Worm (Caenorhabditis elegans): ENCODE measurements around the gene W09D6.5.

Gene W09D6.5

DNA sequence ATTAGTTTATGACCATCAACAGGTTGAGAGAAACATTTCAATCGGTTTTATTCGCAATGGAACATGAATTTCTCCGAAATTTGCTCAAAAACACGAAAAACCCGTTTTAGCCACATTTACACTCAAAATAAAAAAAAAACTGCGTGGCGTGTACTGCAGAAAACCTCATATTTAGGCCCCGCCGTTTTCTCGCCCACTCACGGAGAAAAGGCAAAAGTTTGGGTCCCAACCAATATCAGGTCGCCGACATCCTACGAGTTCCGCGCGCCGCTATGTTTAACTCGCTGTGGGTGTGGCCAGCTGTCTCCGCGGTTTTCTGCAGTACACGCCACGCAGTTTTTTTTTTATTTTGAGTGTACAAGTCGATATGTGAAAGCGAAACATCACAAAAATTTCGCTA, 35.6 kb downstream of the W09D6.5 start:
- TF ChIP-seq fkh-8 (tag; optimal IDR thresholded peaks at IDR 0.05) (no peak), nhr-19 (GFP tag; conservative IDR thresholded peaks at IDR 0.05) (peak; percentile 43), nhr-77 (tag; optimal IDR thresholded peaks at IDR 0.05) (no peak), snpc-4 (tag; optimal IDR thresholded peaks at IDR 0.05) (peak; percentile 94), lin-14 (GFP tag; optimal IDR thresholded peaks at IDR 0.05) (no peak), efl-3 (GFP tag; optimal IDR thresholded peaks at IDR 0.05) (no peak), efl-1 (optimal IDR thresholded peaks at IDR 0.05) (peak in 1 of 2 experiments; percentile 7), efl-1 (GFP tag; optimal IDR thresholded peaks at IDR 0.05 in 1 of 2) (no peak), lin-15B (tag; optimal IDR thresholded peaks at IDR 0.05) (no peak), mdl-1 (tag; optimal IDR thresholded peaks at IDR 0.05) (no peak), dsc-1 (tag; optimal IDR thresholded peaks at IDR 0.05) (no peak), aly-2 (tag; optimal IDR thresholded peaks at IDR 0.05) (no peak), pag-3 (tag; optimal IDR thresholded peaks at IDR 0.05; ENCODE audit: borderline replicate concordance, insufficient read depth) (no peak), ztf-11 (tag; optimal IDR thresholded peaks at IDR 0.05) (no peak), sptf-1 (tag; optimal IDR thresholded peaks at IDR 0.05) (no peak), ceh-88 (GFP tag; IDR thresholded peaks at IDR 0.05) (no peak), vab-15 (tag; optimal IDR thresholded peaks at IDR 0.05) (no peak), nhr-28 (tag; optimal IDR thresholded peaks at IDR 0.05) (no peak), grh-1 (GFP tag; IDR thresholded peaks at IDR 0.05) (0 out of 2 replicates have a peak, but pooled peaks have one; percentile 5), unc-98 (GFP tag; IDR thresholded peaks at IDR 0.05) (no peak), tbx-2 (tag; optimal IDR thresholded peaks at IDR 0.05) (no peak), ces-1 (GFP tag; optimal IDR thresholded peaks at IDR 0.05) (no peak), ceh-82 (tag; optimal IDR thresholded peaks at IDR 0.05) (no peak), zag-1 (tag; optimal IDR thresholded peaks at IDR 0.05) (no peak), nhr-85 (tag) (no peak), C16A3.4 (tag; optimal IDR thresholded peaks at IDR 0.05) (no peak), egl-27 (tag; optimal IDR thresholded peaks at IDR 0.05) (no peak), isw-1 (GFP tag; IDR thresholded peaks at IDR 0.05) (no peak), sup-37 (GFP tag; optimal IDR thresholded peaks at IDR 0.05) (no peak), irx-1 (tag; optimal IDR thresholded peaks at IDR 0.05) (no peak), mab-9 (GFP tag; IDR thresholded peaks at IDR 0.05) (no peak), lir-3 (tag; optimal IDR thresholded peaks at IDR 0.05; ENCODE audit: poor library complexity) (no peak), ama-1 (optimal IDR thresholded peaks at IDR 0.05) (no peak), lin-13 (GFP tag; optimal IDR thresholded peaks at IDR 0.05) (no peak), pax-3 (tag; optimal IDR thresholded peaks at IDR 0.05) (no peak), swsn-7 (tag; optimal IDR thresholded peaks at IDR 0.05) (no peak), nhr-47 (tag; optimal IDR thresholded peaks at IDR 0.05) (peak; percentile 27), ztf-4 (tag; optimal IDR thresholded peaks at IDR 0.05) (no peak), nhr-20 (tag; optimal IDR thresholded peaks at IDR 0.05) (no peak), pqm-1 (tag; optimal IDR thresholded peaks at IDR 0.05) (no peak), nhr-71 (tag; optimal IDR thresholded peaks at IDR 0.05) (peak; percentile 34), egl-13 (tag; optimal IDR thresholded peaks at IDR 0.05) (no peak), rnt-1 (tag; optimal IDR thresholded peaks at IDR 0.05) (peak; percentile 83)

DNA sequence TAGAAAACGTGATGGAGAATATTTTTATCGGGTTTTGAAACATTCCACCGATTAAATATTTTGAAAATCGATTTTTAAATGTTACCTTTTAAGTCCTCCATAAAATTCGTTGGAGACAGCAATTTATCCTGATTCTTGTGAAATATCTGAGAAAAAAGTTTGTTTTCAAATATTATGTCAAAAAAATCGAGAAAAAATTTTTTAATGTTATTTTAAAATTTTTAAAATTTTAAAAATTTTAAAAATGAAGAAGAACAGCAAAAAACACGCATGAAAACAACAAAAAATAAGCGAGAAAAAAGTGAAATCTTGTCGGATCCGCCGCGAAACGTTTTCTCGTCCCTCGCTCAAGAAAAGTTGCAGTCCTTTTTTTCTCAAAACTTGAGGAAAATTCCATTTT, 39.2 kb downstream of the W09D6.5 start, which contains the start of gene Y48A6C.8:
TSS of gene Y48A6C.8 (minus strand) at position 101 of the 400 bp plus-strand sequence.
- no peak for TF ChIP-seq lin-14 (GFP tag; optimal IDR thresholded peaks at IDR 0.05)
- no peak for TF ChIP-seq nhr-12 (tag; optimal IDR thresholded peaks at IDR 0.05)
- TF ChIP-seq sptf-1 (tag; optimal IDR thresholded peaks at IDR 0.05) = no peak
- TF ChIP-seq ztf-11 (tag; optimal IDR thresholded peaks at IDR 0.05) = no peak
- TF ChIP-seq jun-1 (tag; optimal IDR thresholded peaks at IDR 0.05) = no peak
- no peak for TF ChIP-seq xbp-1 (tag; optimal IDR thresholded peaks at IDR 0.05)
- TF ChIP-seq lir-3 (tag; optimal IDR thresholded peaks at IDR 0.05; ENCODE audit: poor library complexity) = no peak
- no peak for TF ChIP-seq unc-98 (GFP tag; IDR thresholded peaks at IDR 0.05)
- no peak for TF ChIP-seq dpl-1 (GFP tag; optimal IDR thresholded peaks at IDR 0.05)
- no peak for TF ChIP-seq nhr-90 (tag; optimal IDR thresholded peaks at IDR 0.05; ENCODE audit: poor library complexity)
- no peak for TF ChIP-seq F16B12.6 (tag; optimal IDR thresholded peaks at IDR 0.05)

Data from whole organism, L1 larva.